Worm (Caenorhabditis elegans): Measurements from ENCODE around the gene F58G6.7.

DNA sequence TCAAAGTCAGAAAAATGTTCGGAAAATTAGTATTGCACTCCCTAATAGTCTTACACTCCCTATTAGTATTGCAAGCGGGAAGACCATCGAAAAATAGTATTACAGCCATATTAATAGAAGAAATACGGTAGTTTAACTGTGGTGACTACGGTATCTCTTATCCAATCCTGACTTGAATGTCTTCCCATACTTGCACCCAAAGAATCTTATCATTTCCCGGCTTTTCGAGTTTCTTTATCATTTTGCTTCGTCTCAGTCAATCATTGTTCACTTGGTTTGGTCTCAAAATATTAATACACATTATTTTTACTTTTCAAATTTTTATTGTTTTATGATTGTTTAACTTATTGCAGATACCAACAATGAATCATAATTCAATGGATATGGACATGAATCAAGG, 933 bp upstream of the F58G6.7 start, which contains the start of gene F58G6.3:
- TF ChIP-seq pqm-1 (tag; optimal IDR thresholded peaks at IDR 0.05) (peak; percentile 35), nfya-1 (tag; optimal IDR thresholded peaks at IDR 0.05; ENCODE audit: insufficient read depth) (peak; percentile 7), unc-39 (tag; optimal IDR thresholded peaks at IDR 0.05) (no peak), snpc-4 (tag; optimal IDR thresholded peaks at IDR 0.05) (no peak), elt-2 (tag; optimal IDR thresholded peaks at IDR 0.05) (peak; percentile 62), unc-62 (GFP tag; optimal IDR thresholded peaks at IDR 0.05) (no peak), fkh-10 (GFP tag; optimal IDR thresholded peaks at IDR 0.05) (no peak), ama-1 (optimal IDR thresholded peaks at IDR 0.05) (no peak)

Data from whole organism, L3 larva.